Worm (Caenorhabditis elegans) whole organism, L3 larva: ENCODE measurements around the gene ZK688.1.
"Not testable (repeated sequence)": the region's sequence is repeated elsewhere in the genome, so short reads cannot be mapped to it uniquely, and the experiment has no call there.

Experiments used
- ama-1 ChIP-seq: fragments of 150-350 bp; optimal IDR thresholded peaks from 2 replicates; lab custom pipeline; 2018
- elt-3 ChIP-seq, 3 experiments: fragments of 150-350 bp in 1 of 3; sonication (generic microtip) in 2 of 3; optimal IDR thresholded peaks; 2 replicates in 2 of 3; 4 replicates in 1 of 3; lab custom pipeline; 2014 to 2017; ENCODE audit warnings: missing biosample characterization in 3 of 3, missing genetic modification characterization in 3 of 3
- fkh-10 ChIP-seq: sonication (generic microtip); optimal IDR thresholded peaks from 2 replicates; lab custom pipeline; 2017; ENCODE audit warnings: missing biosample characterization, missing genetic modification reagents, missing genetic modification characterization
- fkh-2 ChIP-seq: fragments of 150-350 bp; optimal IDR thresholded peaks from 2 replicates; lab custom pipeline; 2014; ENCODE audit warnings: missing biosample characterization, missing genetic modification reagents, missing genetic modification characterization
- nfya-1 ChIP-seq: sonication (generic microtip); optimal IDR thresholded peaks from 2 replicates; lab custom pipeline; 2017; ENCODE audit warnings: missing genetic modification characterization, mild to moderate bottlenecking, missing compliant biosample characterization, antibody characterized with exemption, moderate library complexity; ENCODE audit not compliant: insufficient read depth
- nhr-23 ChIP-seq: fragments of 150-350 bp; optimal IDR thresholded peaks from 2 replicates; lab custom pipeline; 2014; ENCODE audit warnings: missing biosample characterization, missing genetic modification reagents, missing genetic modification characterization
- nhr-43 ChIP-seq: sonication (generic microtip); optimal IDR thresholded peaks from 2 replicates; lab custom pipeline; 2016; ENCODE audit warnings: mild to moderate bottlenecking, missing genetic modification characterization, missing compliant biosample characterization; ENCODE audit not compliant: poor library complexity, severe bottlenecking
- pha-4 ChIP-seq: fragments of 150-350 bp; optimal IDR thresholded peaks from 2 replicates; lab custom pipeline; 2014; ENCODE audit warnings: missing biosample characterization, missing genetic modification reagents, missing genetic modification characterization
- unc-62 ChIP-seq: fragments of 150-350 bp; sonication (generic microtip); optimal IDR thresholded peaks from 4 replicates; lab custom pipeline; 2014; ENCODE audit warnings: missing biosample characterization, missing genetic modification reagents, missing genetic modification characterization

The ZK688.1 gene

ce11 chrIII:7956965-7957364, 47.6 kb downstream of the ZK688.1 start, which contains the start of gene C29E4.9:
C29E4.9 (minus strand) TSS chrIII:7957065.
- TF ChIP-seq nhr-43 (no peak), nhr-23 (tag; lab: Kevin White, UChicago) (no peak)

ce11 chrIII:7958085-7958484, 48.7 kb downstream of the ZK688.1 start, which contains the start of gene C29E4.11:
C29E4.11 (minus strand) TSS chrIII:7958114.
- TF ChIP-seq nhr-23 (tag; lab: Kevin White, UChicago) (peak; percentile 30), elt-3 (tag; optimal IDR thresholded peaks at IDR 0.05; lab: Kevin White, UChicago) (no peak), pha-4 (tag; lab: Kevin White, UChicago) (peak; percentile 66), fkh-10 (GFP tag; lab: Kevin White, UChicago) (no peak), nfya-1 (tag; lab: Kevin White, UChicago) (peak; percentile 32), unc-62 (GFP tag; lab: Kevin White, UChicago) (no peak)
- TF ChIP-seq, all 47 proteins: peak for 3

- TF ChIP-seq elt-3 (tag; optimal IDR thresholded peaks at IDR 0.05; lab: Kevin White, UChicago); fkh-2 (tag; lab: Kevin White, UChicago); ama-1 (lab: Kevin White, UChicago): not testable (repeated sequence)
Measured at ce11 chrIII:7958922-7959609, 49.7 kb downstream of the ZK688.1 start, which contains the start of gene F54H12.10. F54H12.10 (minus strand) TSS chrIII:7958972.
